Worm (Caenorhabditis elegans) whole organism, L2 larva: ENCODE results near the gene EGAP5.1.

Experiments
- C34F6.9 ChIP-seq: fragments of 150-350 bp; optimal IDR thresholded peaks from 2 replicates; lab custom pipeline; 2014; ENCODE audit warnings: missing biosample characterization, missing genetic modification characterization
- F13H6.1 ChIP-seq: sonication (generic microtip); optimal IDR thresholded peaks from 2 replicates; lab custom pipeline; 2016; ENCODE audit warnings: missing genetic modification characterization, missing compliant biosample characterization
- R02D3.7 ChIP-seq: fragments of 150-350 bp; optimal IDR thresholded peaks from 2 replicates; lab custom pipeline; 2014; ENCODE audit warnings: missing biosample characterization, missing genetic modification characterization
- Y55F3AM.14 ChIP-seq: fragments of 200-800 bp; sonication (Bioruptor generic); optimal IDR thresholded peaks from 2 replicates; lab custom pipeline; 2018; ENCODE audit warnings: mild to moderate bottlenecking, missing genetic modification characterization, missing compliant biosample characterization
- ZK546.5 ChIP-seq: sonication (generic microtip); optimal IDR thresholded peaks from 2 replicates; lab custom pipeline; 2017; ENCODE audit warnings: missing biosample characterization, missing genetic modification characterization
- alr-1 ChIP-seq: fragments of 150-350 bp; optimal IDR thresholded peaks from 2 replicates; lab custom pipeline; 2014; ENCODE audit warnings: missing biosample characterization, missing genetic modification characterization
- aly-2 ChIP-seq: fragments of 150-350 bp; optimal IDR thresholded peaks from 2 replicates; lab custom pipeline; 2014; ENCODE audit warnings: missing biosample characterization, missing genetic modification characterization
- blmp-1 ChIP-seq: sonication (generic microtip); optimal IDR thresholded peaks from 2 replicates; lab custom pipeline; 2017; ENCODE audit warnings: missing genetic modification characterization, mild to moderate bottlenecking, missing compliant biosample characterization, antibody characterized with exemption, moderate library complexity; ENCODE audit not compliant: insufficient read depth
- ceh-16 ChIP-seq: fragments of 150-350 bp; optimal IDR thresholded peaks from 2 replicates; lab custom pipeline; 2014; ENCODE audit warnings: missing biosample characterization, missing genetic modification characterization
- ceh-82 ChIP-seq: fragments of 150-350 bp; optimal IDR thresholded peaks from 2 replicates; lab custom pipeline; 2014; ENCODE audit warnings: missing biosample characterization, missing genetic modification characterization
- crh-2 ChIP-seq: sonication (generic microtip); optimal IDR thresholded peaks from 2 replicates; lab custom pipeline; 2017; ENCODE audit warnings: missing biosample characterization, missing genetic modification characterization
- dmd-4 ChIP-seq: sonication (generic microtip); optimal IDR thresholded peaks from 2 replicates; lab custom pipeline; 2017; ENCODE audit warnings: missing biosample characterization, missing genetic modification characterization
- egl-27 ChIP-seq: sonication (generic microtip); optimal IDR thresholded peaks from 3 replicates; lab custom pipeline; 2017; ENCODE audit warnings: missing biosample characterization, missing genetic modification reagents, missing genetic modification characterization
- elt-1 ChIP-seq: fragments of 150-350 bp; optimal IDR thresholded peaks from 2 replicates; lab custom pipeline; 2014; ENCODE audit warnings: missing biosample characterization, missing genetic modification characterization
- elt-3 ChIP-seq: sonication (generic microtip); optimal IDR thresholded peaks from 2 replicates; lab custom pipeline; 2017; ENCODE audit warnings: missing biosample characterization, missing genetic modification characterization
- gmeb-1 ChIP-seq: fragments of 150-350 bp; optimal IDR thresholded peaks from 2 replicates; lab custom pipeline; 2014; ENCODE audit warnings: missing biosample characterization, missing genetic modification characterization
- lin-39 ChIP-seq: fragments of 150-350 bp; optimal IDR thresholded peaks from 2 replicates; lab custom pipeline; 2014; ENCODE audit warnings: missing biosample characterization, missing genetic modification reagents, missing genetic modification characterization
- mdl-1 ChIP-seq, 2 experiments: fragments of 150-350 bp in 1 of 2; sonication (generic microtip) in 1 of 2; optimal IDR thresholded peaks; 2 replicates each; lab custom pipeline; 2017; ENCODE audit warnings: missing biosample characterization in 2 of 2, missing genetic modification characterization in 2 of 2
- nhr-11 ChIP-seq: fragments of 150-350 bp; optimal IDR thresholded peaks from 2 replicates; lab custom pipeline; 2014; ENCODE audit warnings: missing biosample characterization, missing genetic modification characterization
- nhr-129 ChIP-seq: fragments of 150-350 bp; optimal IDR thresholded peaks from 2 replicates; lab custom pipeline; 2014; ENCODE audit warnings: missing biosample characterization, missing genetic modification characterization
- nhr-23 ChIP-seq: fragments of 150-350 bp; optimal IDR thresholded peaks from 2 replicates; lab custom pipeline; 2014; ENCODE audit warnings: missing biosample characterization, missing genetic modification reagents, missing genetic modification characterization
- nhr-25 ChIP-seq: fragments of 150-350 bp; sonication (generic microtip); optimal IDR thresholded peaks from 3 replicates; lab custom pipeline; 2014; ENCODE audit warnings: missing biosample characterization, missing genetic modification characterization
- nhr-6 ChIP-seq: fragments of 150-350 bp; optimal IDR thresholded peaks from 2 replicates; lab custom pipeline; 2014; ENCODE audit warnings: missing biosample characterization, missing genetic modification characterization
- nhr-77 ChIP-seq: fragments of 150-350 bp; optimal IDR thresholded peaks from 2 replicates; lab custom pipeline; 2014; ENCODE audit warnings: missing biosample characterization, missing genetic modification characterization
- sem-4 ChIP-seq: fragments of 150-350 bp; optimal IDR thresholded peaks from 2 replicates; lab custom pipeline; 2014; ENCODE audit warnings: missing biosample characterization, missing genetic modification reagents, missing genetic modification characterization
- skn-1 ChIP-seq: sonication (generic microtip); optimal IDR thresholded peaks from 2 replicates; lab custom pipeline; 2017; ENCODE audit warnings: missing biosample characterization, missing genetic modification characterization
- sma-3 ChIP-seq: sonication (generic microtip); optimal IDR thresholded peaks from 2 replicates; lab custom pipeline; 2016; ENCODE audit warnings: missing genetic modification reagents, missing genetic modification characterization, missing compliant biosample characterization
- sma-9 ChIP-seq, 2 experiments: fragments of 150-350 bp in 1 of 2; sonication (generic microtip) in 1 of 2; optimal IDR thresholded peaks; 2 replicates each; lab custom pipeline; 2014 to 2016; ENCODE audit warnings: missing genetic modification characterization in 2 of 2, mild to moderate bottlenecking in 1 of 2, missing biosample characterization in 1 of 2, missing compliant biosample characterization in 1 of 2, missing genetic modification reagents in 1 of 2, moderate library complexity in 1 of 2
- unc-55 ChIP-seq: fragments of 150-350 bp; sonication (generic microtip); optimal IDR thresholded peaks from 3 replicates; lab custom pipeline; 2014; ENCODE audit warnings: missing biosample characterization, missing genetic modification reagents, missing genetic modification characterization
- unc-62 ChIP-seq: fragments of 150-350 bp; optimal IDR thresholded peaks from 2 replicates; lab custom pipeline; 2014; ENCODE audit warnings: missing biosample characterization, missing genetic modification reagents, missing genetic modification characterization
- zag-1 ChIP-seq: fragments of 150-350 bp; optimal IDR thresholded peaks from 2 replicates; lab custom pipeline; 2014; ENCODE audit warnings: missing biosample characterization, missing genetic modification characterization
- ztf-1 ChIP-seq: fragments of 200-800 bp; sonication (Bioruptor generic); conservative IDR thresholded peaks from 2 replicates; pipeline ENCODE4 v1.3.6; 2022; ENCODE audit warnings: missing genetic modification characterization, missing compliant biosample characterization
- ztf-4 ChIP-seq: fragments of 150-350 bp; optimal IDR thresholded peaks from 2 replicates; lab custom pipeline; 2014; ENCODE audit warnings: missing biosample characterization, missing genetic modification characterization

The EGAP5.1 gene

DNA sequence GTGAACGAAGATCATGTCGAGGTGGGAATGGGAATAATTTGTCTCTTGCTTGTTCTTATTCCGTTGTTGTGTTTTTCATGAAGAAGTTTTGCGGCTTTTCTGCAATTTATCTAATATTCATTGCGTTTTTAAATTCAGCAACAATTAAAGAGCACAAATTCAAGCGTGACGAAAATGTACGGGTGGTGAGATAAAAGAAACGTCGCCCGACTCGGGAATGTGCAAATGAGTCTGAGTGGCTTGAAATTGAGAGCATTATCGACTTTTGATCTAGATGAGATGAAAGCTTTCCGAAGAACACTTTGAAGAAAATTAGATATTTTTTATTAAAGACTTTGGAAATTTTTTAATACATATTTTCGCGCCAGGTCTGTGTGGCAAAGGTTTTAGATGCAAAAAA is 8.2 kb downstream of the EGAP5.1 start, which contains the start of gene T03G11.10:
Gene T03G11.10 (minus strand): TSS at position 101 of the 400 bp plus-strand sequence.
- no peak for TF ChIP-seq C34F6.9 (tag; lab: Kevin White, UChicago)

DNA sequence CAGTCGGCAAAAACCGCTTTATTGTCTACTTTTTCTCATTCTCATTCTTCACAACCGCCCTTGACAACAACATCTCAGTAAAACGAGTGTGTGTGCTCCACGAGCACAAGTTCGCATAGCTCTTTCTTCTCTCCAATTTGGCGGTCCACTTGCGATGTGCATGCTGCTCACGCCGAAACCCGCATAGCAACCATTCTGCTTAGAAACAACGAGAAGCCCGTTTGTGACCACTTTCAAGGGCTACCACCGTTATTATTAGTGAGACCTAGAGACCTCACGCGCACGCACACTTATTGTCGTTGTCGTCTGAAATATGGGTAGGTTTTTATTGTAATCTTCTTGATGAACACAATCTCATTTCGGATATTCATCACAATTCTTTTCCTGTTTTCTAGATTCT is 11.4 kb downstream of the EGAP5.1 start, which contains the start of gene zchc-1A:
Gene zchc-1A (plus strand): TSS at position 114 of the 400 bp plus-strand sequence.
- TF ChIP-seq blmp-1 (tag; lab: Kevin White, UChicago) (no peak), elt-3 (tag; lab: Kevin White, UChicago) (no peak), unc-55 (GFP tag; lab: Kevin White, UChicago) (no peak), egl-27 (tag; lab: Kevin White, UChicago) (no peak), ceh-82 (tag; lab: Kevin White, UChicago) (no peak), lin-39 (tag; lab: Kevin White, UChicago) (no peak), Y55F3AM.14 (GFP tag; lab: Kevin White, UChicago) (no peak), R02D3.7 (tag; lab: Kevin White, UChicago) (no peak), elt-1 (tag; lab: Kevin White, UChicago) (no peak), skn-1 (tag; lab: Kevin White, UChicago) (no peak), ztf-1 (GFP tag; lab: Robert Waterston, UW) (no peak), C34F6.9 (tag; lab: Kevin White, UChicago) (no peak), aly-2 (tag; lab: Kevin White, UChicago) (no peak), nhr-25 (tag; lab: Kevin White, UChicago) (no peak), F13H6.1 (tag; lab: Kevin White, UChicago) (no peak), sma-3 (GFP tag; lab: Kevin White, UChicago) (no peak), gmeb-1 (no peak), dmd-4 (tag; lab: Kevin White, UChicago) (no peak), mdl-1 (tag; optimal IDR thresholded peaks at IDR 0.05; lab: Kevin White, UChicago) (no peak)

DNA sequence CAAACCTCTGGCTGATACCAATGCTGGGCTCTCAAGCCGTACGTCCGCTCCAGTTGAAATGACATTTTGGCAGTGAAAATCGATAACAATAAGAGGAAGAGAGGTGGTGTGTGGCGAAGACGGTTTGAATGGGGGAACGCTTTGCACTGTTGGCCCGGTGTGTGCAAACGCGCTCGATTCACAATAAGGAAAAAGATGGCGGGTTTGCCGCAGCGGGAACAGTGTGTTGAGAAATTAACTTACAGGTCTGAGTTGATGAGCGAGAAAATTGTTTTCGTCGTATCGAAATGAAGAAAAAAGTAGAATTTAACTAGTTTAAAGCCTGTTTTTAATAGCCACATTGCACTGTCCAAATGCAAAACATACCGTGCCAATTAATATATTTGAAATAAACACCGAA is 16.2 kb downstream of the EGAP5.1 start, which contains the start of gene metl-9:
Gene metl-9 (minus strand): TSS at position 101 of the 400 bp plus-strand sequence.
- TF ChIP-seq nhr-23: no peak
- TF ChIP-seq skn-1 (tag; lab: Kevin White, UChicago): no peak
- TF ChIP-seq mdl-1 (tag; optimal IDR thresholded peaks at IDR 0.05; lab: Kevin White, UChicago): no peak
- no peak for TF ChIP-seq crh-2 (tag; lab: Kevin White, UChicago)
- TF ChIP-seq ZK546.5 (tag; lab: Kevin White, UChicago): no peak
- TF ChIP-seq alr-1 (tag; lab: Kevin White, UChicago): no peak
- no peak for TF ChIP-seq ceh-16
- no peak for TF ChIP-seq unc-62
- no peak for TF ChIP-seq nhr-129 (tag; lab: Kevin White, UChicago)
- no peak for TF ChIP-seq elt-1 (tag; lab: Kevin White, UChicago)

DNA sequence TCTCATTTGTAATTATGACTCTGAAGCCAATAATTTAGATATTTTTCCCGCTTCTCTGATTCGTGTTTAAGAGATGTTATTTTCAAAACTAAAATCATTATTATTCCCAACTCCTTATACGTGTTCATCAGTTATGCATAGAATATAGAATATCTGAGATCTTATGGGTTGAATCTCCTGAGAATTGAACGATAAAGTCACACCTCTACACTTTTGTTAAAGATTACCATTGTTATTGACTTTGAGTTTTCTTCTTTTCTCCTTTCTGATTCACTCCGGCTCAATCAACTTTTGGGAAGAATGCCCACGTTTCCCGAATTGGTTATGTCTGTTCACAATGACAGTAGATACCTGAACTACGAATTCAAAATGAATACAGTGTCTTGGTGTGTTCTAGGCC is 17.0 kb downstream of the EGAP5.1 start, which contains the start of gene sru-48:
Gene sru-48 (plus strand): TSS at position 301 of the 400 bp plus-strand sequence.
- TF ChIP-seq ztf-4 (no peak), ceh-82 (tag; lab: Kevin White, UChicago) (no peak), nhr-6 (tag; lab: Kevin White, UChicago) (no peak), egl-27 (tag; lab: Kevin White, UChicago) (no peak), nhr-77 (tag; lab: Kevin White, UChicago) (no peak), ztf-1 (GFP tag; lab: Robert Waterston, UW) (no peak), aly-2 (tag; lab: Kevin White, UChicago) (no peak), nhr-25 (tag; lab: Kevin White, UChicago) (no peak), ceh-16 (no peak), sem-4 (no peak), sma-9 (GFP tag; optimal IDR thresholded peaks at IDR 0.05; lab: Kevin White, UChicago) (no peak), sma-9 (tag; optimal IDR thresholded peaks at IDR 0.05; lab: Kevin White, UChicago) (no peak), elt-3 (tag; lab: Kevin White, UChicago) (no peak), nhr-11 (no peak), zag-1 (tag; lab: Kevin White, UChicago) (no peak), nhr-129 (tag; lab: Kevin White, UChicago) (no peak), mdl-1 (tag; optimal IDR thresholded peaks at IDR 0.05; lab: Kevin White, UChicago) (no peak)
- TF ChIP-seq, all 48 proteins: peak for 0

DNA sequence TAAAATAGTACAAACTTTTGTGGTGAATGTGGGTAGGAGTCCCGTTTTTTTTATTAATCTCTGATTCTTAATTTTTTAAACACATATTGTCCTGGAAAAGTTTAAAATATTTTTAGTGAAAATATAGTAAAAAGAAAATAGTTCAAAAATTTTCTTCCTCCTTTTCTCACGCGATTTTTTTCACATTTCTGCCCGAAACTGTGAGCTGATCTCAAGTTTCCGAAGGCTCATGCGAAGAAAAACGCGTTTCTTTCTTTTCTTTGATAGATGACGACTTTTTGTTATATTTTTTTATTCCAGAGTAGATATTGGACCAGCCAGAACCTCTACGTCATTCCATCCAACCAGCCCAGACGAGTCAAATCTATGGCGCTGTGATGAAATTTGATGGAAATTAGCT is 21.1 kb downstream of the EGAP5.1 start, which contains the start of gene T03G11.9:
Gene T03G11.9 (plus strand): TSS at position 301 of the 400 bp plus-strand sequence.
- TF ChIP-seq C34F6.9 (tag; lab: Kevin White, UChicago): no peak
- no peak for TF ChIP-seq nhr-129 (tag; lab: Kevin White, UChicago)
- no peak for TF ChIP-seq nhr-25 (tag; lab: Kevin White, UChicago)
